Fruit fly (Drosophila melanogaster) whole organism: Measurements from ENCODE around the gene TwdlX.

Experiments
- Dll ChIP-seq: fragments of >200 bp; optimal IDR thresholded peaks from 2 replicates; lab custom pipeline; 2017
- EcR ChIP-seq, 2 experiments: fragments of >200 bp; optimal IDR thresholded peaks; 2 replicates each; lab custom pipeline; 2017; ENCODE audit warnings: missing biosample characterization in 2 of 2, missing genetic modification characterization in 2 of 2, missing genetic modification reagents in 2 of 2
- pan ChIP-seq: fragments of >200 bp; optimal IDR thresholded peaks from 2 replicates; lab custom pipeline; 2017

DNA sequence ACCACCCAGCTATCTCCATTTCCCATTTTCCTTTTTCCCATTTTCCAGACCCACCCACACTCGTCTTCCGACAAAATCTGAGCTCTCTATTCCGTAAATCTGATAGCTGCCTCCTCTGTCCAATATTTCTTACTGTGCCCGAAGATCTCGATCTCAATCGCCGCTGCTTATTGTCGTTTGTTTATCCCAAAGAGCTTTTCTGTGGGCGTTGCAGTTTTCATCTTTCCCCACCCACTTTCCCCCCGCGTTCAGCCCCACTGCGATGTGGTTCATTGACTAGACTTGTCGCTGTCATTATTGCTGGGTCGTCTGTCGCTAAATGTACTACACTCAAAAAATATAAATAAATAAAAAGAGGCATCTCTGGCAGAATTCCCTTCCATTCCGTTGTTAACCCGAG lies 41.6 kb upstream of the TwdlX start:
- TF ChIP-seq pan (lab: Kevin White, UChicago) (no peak), EcR (GFP tag; optimal IDR thresholded peaks at IDR 0.05; lab: Kevin White, UChicago) (no peak), Dll (lab: Kevin White, UChicago) (no peak)
